Fruit fly (Drosophila melanogaster): Measurements from ENCODE around the gene Pak3.

- no peak for TF ChIP-seq corto (GFP tag; optimal IDR thresholded peaks at IDR 0.05)
- TF ChIP-seq zen (tag; optimal IDR thresholded peaks at IDR 0.05), result no peak
- TF ChIP-seq ab (GFP tag; optimal IDR thresholded peaks at IDR 0.05), result no peak
- no peak for TF ChIP-seq pita (GFP tag; optimal IDR thresholded peaks at IDR 0.05)
- TF ChIP-seq Bgb (GFP tag; IDR thresholded peaks at IDR 0.05; ENCODE audit: partially characterized antibody), result peak; percentile 45; the same call in 1 of the 2 replicates
- no peak for TF ChIP-seq Lhr (GFP tag; optimal IDR thresholded peaks at IDR 0.05)
- TF ChIP-seq D19B (GFP tag; optimal IDR thresholded peaks at IDR 0.05), result no peak
- TF ChIP-seq D (optimal IDR thresholded peaks at IDR 0.05), result no peak
- no peak for TF ChIP-seq D (GFP tag; optimal IDR thresholded peaks at IDR 0.05)
- TF ChIP-seq HmgD (GFP tag; optimal IDR thresholded peaks at IDR 0.05), result no peak
- TF ChIP-seq CG17802 (tag; optimal IDR thresholded peaks at IDR 0.05), result no peak
- no peak for TF ChIP-seq kay (GFP tag; optimal IDR thresholded peaks at IDR 0.05)
- TF ChIP-seq dpn (GFP tag; optimal IDR thresholded peaks at IDR 0.05), result no peak
These were observed 49.1 kb upstream of the Pak3 start, which contains the start of gene CG42342 for dm6 chr3R:16502595-16503305.
